Worm (Caenorhabditis elegans) whole organism, L4 larva: ENCODE measurements around the gene npp-19.

Experiments
- D1046.2 ChIP-seq: fragments of 200-800 bp; sonication (Bioruptor generic); IDR thresholded peaks from 2 replicates; pipeline ENCODE4 v1.3.6; 2022; ENCODE audit warnings: missing genetic modification characterization, missing compliant biosample characterization
- F10B5.3 ChIP-seq: sonication (generic microtip); optimal IDR thresholded peaks from 2 replicates; lab custom pipeline; 2016; ENCODE audit warnings: mild to moderate bottlenecking, missing genetic modification characterization, missing compliant biosample characterization
- R02D3.7 ChIP-seq: fragments of 150-350 bp; sonication (generic microtip); optimal IDR thresholded peaks from 3 replicates; lab custom pipeline; 2014; ENCODE audit warnings: missing biosample characterization, missing genetic modification characterization
- T26A8.4 ChIP-seq: fragments of 200-800 bp; sonication (Bioruptor generic); IDR thresholded peaks from 2 replicates; pipeline ENCODE4 v1.3.6; 2022; ENCODE audit warnings: missing genetic modification characterization, missing compliant biosample characterization
- attf-4 ChIP-seq: sonication (generic microtip); optimal IDR thresholded peaks from 3 replicates; lab custom pipeline; 2017; ENCODE audit warnings: missing biosample characterization, missing genetic modification characterization
- ceh-20 ChIP-seq: fragments of 200-800 bp; sonication (Bioruptor generic); IDR thresholded peaks from 2 replicates; pipeline ENCODE4 v1.3.6; 2022; ENCODE audit warnings: missing genetic modification reagents, missing genetic modification characterization, missing compliant biosample characterization
- ceh-28 ChIP-seq: fragments of 150-350 bp; optimal IDR thresholded peaks from 2 replicates; lab custom pipeline; 2014; ENCODE audit warnings: missing biosample characterization, missing genetic modification reagents, missing genetic modification characterization
- cey-2 ChIP-seq: sonication (generic microtip); optimal IDR thresholded peaks from 3 replicates; lab custom pipeline; 2017; ENCODE audit warnings: missing genetic modification characterization, mild to moderate bottlenecking, missing compliant biosample characterization, antibody characterized with exemption, borderline replicate concordance; ENCODE audit not compliant: insufficient read depth
- daf-8 ChIP-seq: fragments of 200-800 bp; sonication (Bioruptor generic); IDR thresholded peaks from 2 replicates; pipeline ENCODE4 v1.3.6; 2022; ENCODE audit warnings: missing genetic modification characterization, missing compliant biosample characterization
- dmd-6 ChIP-seq: fragments of 200-800 bp; sonication (Bioruptor generic); IDR thresholded peaks from 2 replicates; pipeline ENCODE4 v1.3.6; 2022; ENCODE audit warnings: missing genetic modification reagents, missing genetic modification characterization, missing compliant biosample characterization
- dpl-1 ChIP-seq: fragments of 150-350 bp; optimal IDR thresholded peaks from 2 replicates; lab custom pipeline; 2014; ENCODE audit warnings: missing biosample characterization, missing genetic modification reagents, missing genetic modification characterization
- egl-27 ChIP-seq: sonication (generic microtip); optimal IDR thresholded peaks from 3 replicates; lab custom pipeline; 2017; ENCODE audit warnings: missing biosample characterization, missing genetic modification reagents, missing genetic modification characterization
- fkh-10 ChIP-seq: fragments of 150-350 bp; optimal IDR thresholded peaks from 2 replicates; lab custom pipeline; 2014; ENCODE audit warnings: missing biosample characterization, missing genetic modification reagents, missing genetic modification characterization
- hif-1 ChIP-seq, 2 experiments: sonication (generic microtip); optimal IDR thresholded peaks; 2 replicates each; lab custom pipeline; 2016 to 2017; ENCODE audit warnings: missing compliant biosample characterization in 2 of 2, missing genetic modification characterization in 2 of 2, missing genetic modification reagents in 2 of 2, missing genotype in 2 of 2, mild to moderate bottlenecking in 1 of 2
- hlh-11 ChIP-seq: fragments of 200-800 bp; sonication (Bioruptor generic); optimal IDR thresholded peaks from 2 replicates; lab custom pipeline; 2018; ENCODE audit warnings: mild to moderate bottlenecking, missing genetic modification characterization, missing compliant biosample characterization
- hlh-30 ChIP-seq: sonication (generic microtip); optimal IDR thresholded peaks from 2 replicates; lab custom pipeline; 2017; ENCODE audit warnings: antibody characterized with exemption, mild to moderate bottlenecking, missing genetic modification characterization, missing compliant biosample characterization; ENCODE audit not compliant: insufficient read depth
- lim-7 ChIP-seq: fragments of 200-800 bp; sonication (Bioruptor generic); IDR thresholded peaks from 2 replicates; pipeline ENCODE4 v1.3.6; 2022; ENCODE audit warnings: missing genetic modification characterization, missing compliant biosample characterization
- lsy-2 ChIP-seq, 2 experiments: fragments of 150-350 bp in 1 of 2; sonication (generic microtip) in 1 of 2; optimal IDR thresholded peaks; 2 replicates each; lab custom pipeline; 2014 to 2017; ENCODE audit warnings: missing biosample characterization in 2 of 2, missing genetic modification characterization in 2 of 2
- mdl-1 ChIP-seq, 2 experiments: fragments of 150-350 bp in 1 of 2; sonication (generic microtip) in 1 of 2; optimal IDR thresholded peaks; 2 replicates each; lab custom pipeline; 2014 to 2017; ENCODE audit warnings: missing biosample characterization in 2 of 2, missing genetic modification characterization in 2 of 2
- mdt-29 ChIP-seq: fragments of 200-800 bp; sonication (Bioruptor generic); IDR thresholded peaks from 2 replicates; pipeline ENCODE4 v1.3.6; 2022; ENCODE audit warnings: missing genetic modification reagents, missing genetic modification characterization, missing compliant biosample characterization
- mep-1 ChIP-seq: fragments of 150-350 bp; sonication (generic microtip); optimal IDR thresholded peaks from 3 replicates; lab custom pipeline; 2014; ENCODE audit warnings: missing biosample characterization, missing genetic modification characterization
- mxl-3 ChIP-seq: fragments of 200-800 bp; sonication (Bioruptor generic); optimal IDR thresholded peaks from 2 replicates; lab custom pipeline; 2018; ENCODE audit warnings: mild to moderate bottlenecking, missing genetic modification characterization, missing compliant biosample characterization
- nhr-10 ChIP-seq: fragments of 150-350 bp; optimal IDR thresholded peaks from 2 replicates; lab custom pipeline; 2014; ENCODE audit warnings: missing biosample characterization, missing genetic modification characterization
- nhr-11 ChIP-seq: fragments of 150-350 bp; optimal IDR thresholded peaks from 2 replicates; lab custom pipeline; 2014; ENCODE audit warnings: missing biosample characterization, missing genetic modification characterization
- nhr-111 ChIP-seq: fragments of 200-800 bp; sonication (Bioruptor generic); optimal IDR thresholded peaks from 2 replicates; lab custom pipeline; 2018; ENCODE audit warnings: mild to moderate bottlenecking, missing genetic modification characterization, missing compliant biosample characterization
- nhr-25 ChIP-seq: sonication (generic microtip); optimal IDR thresholded peaks from 2 replicates; lab custom pipeline; 2017; ENCODE audit warnings: missing genetic modification characterization, mild to moderate bottlenecking, missing compliant biosample characterization, antibody characterized with exemption, moderate library complexity, borderline replicate concordance; ENCODE audit not compliant: insufficient read depth
- nhr-28 ChIP-seq: fragments of 150-350 bp; optimal IDR thresholded peaks from 2 replicates; lab custom pipeline; 2014; ENCODE audit warnings: missing biosample characterization, missing genetic modification characterization
- nhr-76 ChIP-seq: fragments of 150-350 bp; optimal IDR thresholded peaks from 2 replicates; lab custom pipeline; 2014; ENCODE audit warnings: missing biosample characterization, missing genetic modification characterization
- pha-4 ChIP-seq, 2 experiments: fragments of 150-350 bp in 1 of 2; fragments of 200-800 bp in 1 of 2; sonication (Bioruptor generic) in 1 of 2; IDR thresholded peaks in 1 of 2; optimal IDR thresholded peaks in 1 of 2; 2 replicates each; pipeline versions ENCODE4 v1.3.6 to Lab custom; 2014 to 2022; ENCODE audit warnings: missing genetic modification characterization in 2 of 2, missing genetic modification reagents in 2 of 2, missing biosample characterization in 1 of 2, missing compliant biosample characterization in 1 of 2
- php-3 ChIP-seq: fragments of 200-800 bp; sonication (Bioruptor generic); IDR thresholded peaks from 2 replicates; pipeline ENCODE4 v1.3.6; 2022; ENCODE audit warnings: missing genetic modification reagents, missing genetic modification characterization, missing compliant biosample characterization
- snpc-4 ChIP-seq: fragments of 150-350 bp; optimal IDR thresholded peaks from 2 replicates; lab custom pipeline; 2014; ENCODE audit warnings: missing biosample characterization, missing genetic modification characterization
- tra-1 ChIP-seq: fragments of 200-800 bp; sonication (Bioruptor generic); IDR thresholded peaks from 2 replicates; pipeline ENCODE4 v1.3.6; 2022; ENCODE audit warnings: missing genetic modification reagents, missing genetic modification characterization, missing compliant biosample characterization
- unc-39 ChIP-seq: sonication (generic microtip); optimal IDR thresholded peaks from 2 replicates; lab custom pipeline; 2017; ENCODE audit warnings: missing biosample characterization, missing genetic modification characterization
- zfp-2 ChIP-seq: sonication (generic microtip); optimal IDR thresholded peaks from 2 replicates; lab custom pipeline; 2016; ENCODE audit warnings: mild to moderate bottlenecking, missing genetic modification characterization, missing compliant biosample characterization
- zfp-3 ChIP-seq: fragments of 200-800 bp; sonication (Bioruptor generic); conservative IDR thresholded peaks from 2 replicates; pipeline ENCODE4 v1.3.6; 2022; ENCODE audit warnings: missing genetic modification reagents, missing genetic modification characterization, missing compliant biosample characterization
- zip-2 ChIP-seq: fragments of 150-350 bp; optimal IDR thresholded peaks from 2 replicates; lab custom pipeline; 2014; ENCODE audit warnings: missing biosample characterization, missing genetic modification characterization
- ztf-11 ChIP-seq: fragments of 150-350 bp; optimal IDR thresholded peaks from 2 replicates; lab custom pipeline; 2014; ENCODE audit warnings: missing biosample characterization, missing genetic modification characterization
- ztf-7 ChIP-seq: fragments of 150-350 bp; optimal IDR thresholded peaks from 2 replicates; lab custom pipeline; 2014; ENCODE audit warnings: missing biosample characterization, missing genetic modification characterization

The npp-19 gene

ce11 chrII:10784780-10785463, 13.4 kb downstream of the npp-19 start, which contains the start of gene cdl-1 (continued):
- peak; percentile 97 for TF ChIP-seq dpl-1
- TF ChIP-seq ztf-11 (tag; lab: Kevin White, UChicago), result no peak
- TF ChIP-seq zfp-3 (GFP tag; lab: Robert Waterston, UW), result no peak
- no peak for TF ChIP-seq D1046.2
- TF ChIP-seq nhr-11 (tag; lab: Kevin White, UChicago), result peak; percentile 37
- no peak for TF ChIP-seq ceh-20 (GFP tag; lab: Robert Waterston, UW)
- no peak for TF ChIP-seq unc-39 (tag; lab: Kevin White, UChicago)
- no peak for TF ChIP-seq mdt-29 (GFP tag; lab: Robert Waterston, UW)
- no peak for TF ChIP-seq nhr-10 (tag; lab: Kevin White, UChicago)
- TF ChIP-seq mep-1 (tag; lab: Kevin White, UChicago), result peak; percentile 55
- no peak for TF ChIP-seq attf-4 (tag; lab: Kevin White, UChicago)
- TF ChIP-seq tra-1, result no peak
- no peak for TF ChIP-seq nhr-111 (GFP tag; lab: Kevin White, UChicago)
- TF ChIP-seq dmd-6 (GFP tag; lab: Robert Waterston, UW), result no peak
- TF ChIP-seq lim-7, result no peak
- peak in 1 of 2 experiments; percentile 84 for TF ChIP-seq lsy-2 (tag; optimal IDR thresholded peaks at IDR 0.05; lab: Kevin White, UChicago)
- no peak for TF ChIP-seq mxl-3 (GFP tag; lab: Kevin White, UChicago)
- no peak for TF ChIP-seq R02D3.7 (tag; lab: Kevin White, UChicago)
- TF ChIP-seq ceh-28 (tag; lab: Kevin White, UChicago), result no peak
- TF ChIP-seq nhr-25, result no peak
- no peak for TF ChIP-seq mdl-1 (tag; optimal IDR thresholded peaks at IDR 0.05; lab: Kevin White, UChicago)
- no peak for TF ChIP-seq php-3 (GFP tag; lab: Robert Waterston, UW)
- peak; percentile 39; the same call in 1 of the 2 replicates for TF ChIP-seq T26A8.4 (GFP tag; lab: Robert Waterston, UW)
- no peak for TF ChIP-seq zfp-2 (tag; lab: Kevin White, UChicago)
- no peak for TF ChIP-seq snpc-4
- TF ChIP-seq nhr-76 (tag; lab: Kevin White, UChicago), result no peak
- TF ChIP-seq nhr-28 (tag; lab: Kevin White, UChicago), result peak; percentile 13
- TF ChIP-seq hif-1 (tag; optimal IDR thresholded peaks at IDR 0.05; lab: Kevin White, UChicago), result no peak
- no peak for TF ChIP-seq F10B5.3 (tag; lab: Kevin White, UChicago)
- no peak for TF ChIP-seq cey-2
- no peak for TF ChIP-seq daf-8
- no peak for TF ChIP-seq egl-27
- peak; percentile 44 for TF ChIP-seq hlh-11 (tag; lab: Kevin White, UChicago)
- peak; percentile 62 for TF ChIP-seq hlh-30 (tag; lab: Kevin White, UChicago)
- no peak for TF ChIP-seq zip-2 (tag; lab: Kevin White, UChicago)

- TF ChIP-seq nhr-28 (tag; lab: Kevin White, UChicago) (no peak), ztf-7 (tag; lab: Kevin White, UChicago) (no peak), fkh-10 (GFP tag; lab: Kevin White, UChicago) (no peak), pha-4 (GFP tag; IDR thresholded peaks at IDR 0.05; lab: Robert Waterston, UW) (no peak), pha-4 (tag; optimal IDR thresholded peaks at IDR 0.05; lab: Kevin White, UChicago) (no peak)
These were observed 14.0 kb downstream of the npp-19 start for ce11 chrII:10784248-10784647.
